Fruit fly (Drosophila melanogaster) whole organism: Measurements from ENCODE around the gene Gyc89Da.

ENCODE experiments used
- pan ChIP-seq: fragments of >200 bp; optimal IDR thresholded peaks from 2 replicates; lab custom pipeline; 2017
- psq ChIP-seq: fragments of >200 bp; optimal IDR thresholded peaks from 2 replicates; lab custom pipeline; 2017

dm6 chr3R:16452954-16453587, 19.3 kb upstream of the Gyc89Da start:
- no peak for TF ChIP-seq psq (lab: Kevin White, UChicago)
- TF ChIP-seq pan (lab: Kevin White, UChicago), result no peak
